Fruit fly (Drosophila melanogaster): Measurements from ENCODE around the gene CG9777.

Gene CG9777

dm6 chrX:16637594-16638485, 5.8 kb upstream of the CG9777 start, which contains the start of gene RpS19a (continued):
- TF ChIP-seq lbe (GFP tag; optimal IDR thresholded peaks at IDR 0.05) (peak; percentile 32), Blimp-1 (GFP tag; optimal IDR thresholded peaks at IDR 0.05) (peak; percentile 24), Xbp1 (GFP tag; optimal IDR thresholded peaks at IDR 0.05) (peak; percentile 56), h (optimal IDR thresholded peaks at IDR 0.05) (no peak), MBD-R2 (GFP tag; IDR thresholded peaks at IDR 0.05) (no peak; the same call in 1 of the 2 replicates), Spps (tag; optimal IDR thresholded peaks at IDR 0.05) (peak; percentile 8), CG15269 (tag; optimal IDR thresholded peaks at IDR 0.05) (peak; percentile 74), schlank (tag; optimal IDR thresholded peaks at IDR 0.05) (peak; percentile 85), Trl (optimal IDR thresholded peaks at IDR 0.05) (peak in 1 of 2 experiments; percentile 56), Trl (GFP tag; optimal IDR thresholded peaks at IDR 0.05) (peak; percentile 58), Nf-YB (GFP tag; optimal IDR thresholded peaks at IDR 0.05) (peak; percentile 55), CG30403 (GFP tag; optimal IDR thresholded peaks at IDR 0.05) (peak; percentile 50), Stat92E (GFP tag; optimal IDR thresholded peaks at IDR 0.05) (peak in 1 of 3 experiments; percentile 35), CG13424 (tag; optimal IDR thresholded peaks at IDR 0.05) (peak; percentile 53), Sry-δ (GFP tag; optimal IDR thresholded peaks at IDR 0.05) (peak; percentile 72), psq (GFP tag; optimal IDR thresholded peaks at IDR 0.05) (no peak), yki (optimal IDR thresholded peaks at IDR 0.05) (no peak), CG10959 (GFP tag; IDR thresholded peaks at IDR 0.05) (peak; percentile 66), exex (tag; optimal IDR thresholded peaks at IDR 0.05) (peak; percentile 55), CG17612 (GFP tag; IDR thresholded peaks at IDR 0.05) (peak; percentile 27; the same call in 1 of the 2 replicates), TFAM (GFP tag; optimal IDR thresholded peaks at IDR 0.05) (no peak), CG7357 (GFP tag; IDR thresholded peaks at IDR 0.05) (no peak), PHDP (tag; optimal IDR thresholded peaks at IDR 0.05) (peak; percentile 77), CG9817 (tag; optimal IDR thresholded peaks at IDR 0.05) (peak; percentile 67), hb (GFP tag; IDR thresholded peaks at IDR 0.05; ENCODE audit: partially characterized antibody) (no peak), Camta (GFP tag; optimal IDR thresholded peaks at IDR 0.05) (peak; percentile 41), Optix (GFP tag; IDR thresholded peaks at IDR 0.05) (peak; percentile 66; the same call in 2 of the 3 replicates), ftz-f1 (GFP tag; optimal IDR thresholded peaks at IDR 0.05) (no peak), CG6654 (GFP tag; optimal IDR thresholded peaks at IDR 0.05) (peak; percentile 55), sob (GFP tag; IDR thresholded peaks at IDR 0.05) (peak; percentile 73), CG10209 (GFP tag; optimal IDR thresholded peaks at IDR 0.05) (peak; percentile 78), CG17186 (GFP tag; optimal IDR thresholded peaks at IDR 0.05) (peak; percentile 72), Tbp (GFP tag; optimal IDR thresholded peaks at IDR 0.05) (no peak), CG13775 (GFP tag; optimal IDR thresholded peaks at IDR 0.05) (peak; percentile 86), CG7271 (tag; optimal IDR thresholded peaks at IDR 0.05) (peak; percentile 77), Med (GFP tag) (peak; percentile 97), CG6689 (GFP tag; IDR thresholded peaks at IDR 0.05) (peak; percentile 59), dmrt11E (tag; optimal IDR thresholded peaks at IDR 0.05) (peak; percentile 61), wor (GFP tag; IDR thresholded peaks at IDR 0.05) (no peak), Rx (GFP tag; IDR thresholded peaks at IDR 0.05) (peak; percentile 82), Hmr (GFP tag; optimal IDR thresholded peaks at IDR 0.05) (peak; percentile 88), CG3065 (GFP tag; optimal IDR thresholded peaks at IDR 0.05) (peak; percentile 36), CG9609 (GFP tag; optimal IDR thresholded peaks at IDR 0.05) (peak; percentile 19), al (GFP tag; IDR thresholded peaks at IDR 0.05) (no peak), CG1832 (GFP tag; optimal IDR thresholded peaks at IDR 0.05) (peak; percentile 53), Side (GFP tag; optimal IDR thresholded peaks at IDR 0.05) (peak; percentile 65), H15 (GFP tag; IDR thresholded peaks at IDR 0.05) (peak; percentile 67; the same call in 2 of the 3 replicates), CG2202 (tag; optimal IDR thresholded peaks at IDR 0.05) (peak; percentile 45), dmrt99B (tag; optimal IDR thresholded peaks at IDR 0.05) (peak; percentile 68)
